Fruit fly (Drosophila melanogaster): ENCODE measurements around the gene CG32486.

CG32486 gene

DNA sequence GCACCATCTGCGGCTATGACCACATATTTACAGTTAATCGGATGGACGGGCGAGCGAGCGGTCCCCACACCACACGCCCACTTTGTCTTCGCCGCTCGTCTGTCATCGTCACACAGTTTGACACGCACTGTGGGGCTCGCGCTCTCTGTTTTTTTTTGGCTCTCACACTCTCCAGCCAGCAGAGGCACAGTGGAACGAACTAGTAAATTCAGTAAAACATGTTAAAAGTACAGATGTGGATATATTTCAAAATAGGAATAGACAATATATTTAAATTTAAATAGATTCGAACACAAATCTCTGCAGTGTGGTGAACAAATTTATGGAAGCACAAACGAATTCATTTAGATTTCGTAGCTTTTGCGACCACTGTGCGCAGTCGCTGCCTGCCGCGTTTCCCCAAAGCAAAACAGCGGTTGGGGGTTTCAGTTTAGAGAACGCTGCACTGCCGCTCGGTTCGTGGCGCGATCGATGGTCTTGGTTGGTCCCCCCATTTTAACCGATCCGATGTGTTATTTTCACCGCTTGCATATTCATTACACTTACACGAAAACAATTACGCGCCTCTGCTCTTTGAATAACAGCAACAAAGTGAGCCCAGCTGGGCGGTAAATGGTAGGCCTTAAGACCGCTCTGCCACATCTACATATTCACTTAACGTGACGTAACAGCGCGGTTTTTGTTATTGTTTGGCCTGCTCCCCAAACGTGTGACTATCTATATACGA lies 10.7 kb upstream of the CG32486 start (continued):
- TF ChIP-seq chinmo (GFP tag; IDR thresholded peaks at IDR 0.05; ENCODE audit: partially characterized antibody) (peak; percentile 85; the same call in 2 of the 4 replicates), gsb-n (tag; optimal IDR thresholded peaks at IDR 0.05) (peak; percentile 98), Gug (GFP tag; IDR thresholded peaks at IDR 0.05) (peak; percentile 97), disco-r (GFP tag; optimal IDR thresholded peaks at IDR 0.05) (peak; percentile 95), Dip3 (GFP tag; optimal IDR thresholded peaks at IDR 0.05) (peak; percentile 97), CG32772 (GFP tag; IDR thresholded peaks at IDR 0.05) (peak; percentile 98), CG15514 (GFP tag; optimal IDR thresholded peaks at IDR 0.05) (peak; percentile 95), CG32532 (GFP tag; IDR thresholded peaks at IDR 0.05) (peak; percentile 99), otp (GFP tag; IDR thresholded peaks at IDR 0.05) (peak; percentile 99), CG18476 (GFP tag; optimal IDR thresholded peaks at IDR 0.05) (peak; percentile 98), ftz-f1 (GFP tag; optimal IDR thresholded peaks at IDR 0.05) (peak; percentile 94), CG8388 (GFP tag; optimal IDR thresholded peaks at IDR 0.05) (peak; percentile 98), CG16815 (GFP tag; optimal IDR thresholded peaks at IDR 0.05) (peak; percentile 97), CG10979 (tag; optimal IDR thresholded peaks at IDR 0.05) (peak; percentile 98), CG4854 (GFP tag; optimal IDR thresholded peaks at IDR 0.05) (peak; percentile 97), kah (GFP tag; optimal IDR thresholded peaks at IDR 0.05) (peak; percentile 96), Rfx (GFP tag; IDR thresholded peaks at IDR 0.05) (peak; percentile 99), Lhr (GFP tag; optimal IDR thresholded peaks at IDR 0.05) (peak; percentile 95), CG11398 (GFP tag; optimal IDR thresholded peaks at IDR 0.05) (peak; percentile 91), hkb (optimal IDR thresholded peaks at IDR 0.05) (peak; percentile 52), hkb (GFP tag; IDR thresholded peaks at IDR 0.05) (peak; percentile 99), zen (tag; optimal IDR thresholded peaks at IDR 0.05) (peak; percentile 94), zfh1 (GFP tag; IDR thresholded peaks at IDR 0.05) (peak; percentile 99), bigmax (GFP tag; optimal IDR thresholded peaks at IDR 0.05) (peak; percentile 78), hbn (GFP tag; IDR thresholded peaks at IDR 0.05; ENCODE audit: partially characterized antibody) (0 out of 2 replicates have a peak, but pooled peaks have one; percentile 29), CG15269 (tag; optimal IDR thresholded peaks at IDR 0.05) (peak; percentile 99), nom (GFP tag; optimal IDR thresholded peaks at IDR 0.05) (peak; percentile 95), Dbx (GFP tag; IDR thresholded peaks at IDR 0.05) (peak; percentile 99), Ets65A (GFP tag) (peak; percentile 99), hth (optimal IDR thresholded peaks at IDR 0.05) (no peak), ash1 (GFP tag; optimal IDR thresholded peaks at IDR 0.05) (peak; percentile 77), cg (GFP tag; optimal IDR thresholded peaks at IDR 0.05) (peak; percentile 72), ems (GFP tag; optimal IDR thresholded peaks at IDR 0.05) (peak; percentile 98), CG14965 (GFP tag; optimal IDR thresholded peaks at IDR 0.05; ENCODE audit: borderline replicate concordance) (peak; percentile 72), CG33213 (GFP tag; optimal IDR thresholded peaks at IDR 0.05) (peak; percentile 95), CG8089 (GFP tag; optimal IDR thresholded peaks at IDR 0.05) (peak; percentile 92), unpg (GFP tag; optimal IDR thresholded peaks at IDR 0.05) (peak; percentile 99), Taf1 (GFP tag; IDR thresholded peaks at IDR 0.05) (peak; percentile 97), Side (GFP tag; optimal IDR thresholded peaks at IDR 0.05) (peak; percentile 96), CG14050 (GFP tag; IDR thresholded peaks at IDR 0.05) (peak; percentile 98), lola (GFP tag; optimal IDR thresholded peaks at IDR 0.05) (peak in 1 of 3 experiments; percentile 94), ac (GFP tag; optimal IDR thresholded peaks at IDR 0.05) (peak; percentile 97), psq (GFP tag; optimal IDR thresholded peaks at IDR 0.05) (peak; percentile 94), Max (GFP tag; optimal IDR thresholded peaks at IDR 0.05) (peak; percentile 99), run (tag; optimal IDR thresholded peaks at IDR 0.05) (peak; percentile 98), CG12071 (GFP tag; optimal IDR thresholded peaks at IDR 0.05) (peak; percentile 99), sens (GFP tag) (peak; percentile 100), NK7.1 (GFP tag; optimal IDR thresholded peaks at IDR 0.05) (peak; percentile 94), dpn (GFP tag; optimal IDR thresholded peaks at IDR 0.05) (peak; percentile 97 to 99)

Measured in whole organism, embryonic.